Fruit fly (Drosophila melanogaster) whole organism, embryonic: Measurements from ENCODE around the gene CG2854.

ENCODE experiments used
- CG10431 ChIP-seq: fragments of 200-800 bp; sonication (Bioruptor generic); optimal IDR thresholded peaks from 3 replicates; lab custom pipeline; 2018; ENCODE audit warnings: missing biosample characterization, mild to moderate bottlenecking, missing genetic modification characterization
- CG10565 ChIP-seq: fragments of 200-800 bp; sonication (Bioruptor generic); optimal IDR thresholded peaks from 3 replicates; lab custom pipeline; 2016; ENCODE audit warnings: missing biosample characterization, mild to moderate bottlenecking, missing genetic modification characterization
- CG10654 ChIP-seq: fragments of 200-800 bp; sonication (Bioruptor generic); optimal IDR thresholded peaks from 2 replicates; lab custom pipeline; 2016; ENCODE audit warnings: missing biosample characterization, missing genetic modification characterization
- CG10959 ChIP-seq: fragments of 200-800 bp; sonication (Bioruptor generic); IDR thresholded peaks from 2 replicates; pipeline ENCODE4 v1.3.6; 2022; ENCODE audit warnings: missing biosample characterization, missing genetic modification characterization
- CG11398 ChIP-seq: fragments of 200-800 bp; sonication (Bioruptor generic); optimal IDR thresholded peaks from 2 replicates; lab custom pipeline; 2016; ENCODE audit warnings: missing biosample characterization, missing genetic modification characterization
- CG12155 ChIP-seq: fragments of 200-800 bp; sonication (Bioruptor generic); optimal IDR thresholded peaks from 3 replicates; lab custom pipeline; 2016; ENCODE audit warnings: missing biosample characterization, missing genetic modification characterization
- CG12942 ChIP-seq: fragments of 200-800 bp; sonication (Bioruptor generic); optimal IDR thresholded peaks from 3 replicates; lab custom pipeline; 2016; ENCODE audit warnings: missing biosample characterization, missing genetic modification characterization
- CG13296 ChIP-seq: fragments of 200-800 bp; sonication (Bioruptor generic); optimal IDR thresholded peaks from 3 replicates; lab custom pipeline; 2018; ENCODE audit warnings: missing biosample characterization, mild to moderate bottlenecking, missing genetic modification characterization
- CG14667 ChIP-seq: fragments of 200-800 bp; sonication (Bioruptor generic); IDR thresholded peaks from 2 replicates; pipeline ENCODE4 v1.3.6; 2022; ENCODE audit warnings: missing biosample characterization, missing genetic modification characterization
- CG14965 ChIP-seq: fragments of 200-800 bp; sonication (Bioruptor generic); optimal IDR thresholded peaks from 2 replicates; lab custom pipeline; 2016; ENCODE audit warnings: missing biosample characterization, missing genetic modification characterization, borderline replicate concordance
- CG15269 ChIP-seq: fragments of 200-800 bp; sonication (Bioruptor generic); optimal IDR thresholded peaks from 2 replicates; lab custom pipeline; 2018; ENCODE audit warnings: missing biosample characterization, mild to moderate bottlenecking, missing genetic modification characterization, moderate library complexity
- CG15479 ChIP-seq: fragments of 200-800 bp; sonication (Bioruptor generic); optimal IDR thresholded peaks from 3 replicates; lab custom pipeline; 2019; ENCODE audit warnings: missing biosample characterization, mild to moderate bottlenecking, missing genetic modification characterization, moderate library complexity
- CG16863 ChIP-seq: fragments of 200-800 bp; sonication (Bioruptor generic); optimal IDR thresholded peaks from 3 replicates; lab custom pipeline; 2016; ENCODE audit warnings: missing biosample characterization, missing genetic modification characterization
- CG17328 ChIP-seq: fragments of 200-800 bp; sonication (Bioruptor generic); IDR thresholded peaks from 2 replicates; pipeline ENCODE4 v1.3.6; 2022; ENCODE audit warnings: missing biosample characterization, missing genetic modification characterization
- CG2202 ChIP-seq: fragments of 200-800 bp; sonication (Bioruptor generic); optimal IDR thresholded peaks from 2 replicates; lab custom pipeline; 2018; ENCODE audit warnings: missing biosample characterization, mild to moderate bottlenecking, missing genetic modification characterization
- CG2875 ChIP-seq: fragments of 200-800 bp; sonication (Bioruptor generic); optimal IDR thresholded peaks from 2 replicates; lab custom pipeline; 2017; ENCODE audit warnings: missing biosample characterization, mild to moderate bottlenecking, missing genetic modification characterization, missing genetic modification reagents
- CG31224 ChIP-seq: fragments of 200-800 bp; sonication (Bioruptor generic); IDR thresholded peaks from 2 replicates; pipeline ENCODE4 v1.3.6; 2022; ENCODE audit warnings: missing biosample characterization, missing genetic modification characterization
- CG31365 ChIP-seq: fragments of 200-800 bp; sonication (Bioruptor generic); optimal IDR thresholded peaks from 2 replicates; lab custom pipeline; 2018; ENCODE audit warnings: missing biosample characterization, mild to moderate bottlenecking, missing genetic modification characterization
- CG4854 ChIP-seq: fragments of 200-800 bp; sonication (Bioruptor generic); optimal IDR thresholded peaks from 2 replicates; lab custom pipeline; 2016; ENCODE audit warnings: missing biosample characterization, missing genetic modification characterization, inconsistent platforms
- CG7786 ChIP-seq: fragments of 200-800 bp; sonication (Bioruptor generic); optimal IDR thresholded peaks from 2 replicates; lab custom pipeline; 2016; ENCODE audit warnings: missing biosample characterization, missing genetic modification characterization
- Camta ChIP-seq: fragments of 200-800 bp; sonication (Bioruptor generic); optimal IDR thresholded peaks from 2 replicates; lab custom pipeline; 2016; ENCODE audit warnings: missing biosample characterization, missing genetic modification characterization
- Dll ChIP-seq: fragments of 200-800 bp; sonication (Bioruptor generic); IDR thresholded peaks from 4 replicates; pipeline ENCODE4 v1.3.6; 2022; ENCODE audit warnings: missing biosample characterization, missing genetic modification characterization; ENCODE audit not compliant: partially characterized antibody
- HLH3B ChIP-seq: fragments of 200-800 bp; sonication (Bioruptor generic); IDR thresholded peaks from 2 replicates; pipeline ENCODE4 v1.3.6; 2022; ENCODE audit warnings: missing biosample characterization, missing genetic modification characterization
- Hmr ChIP-seq: fragments of 200-800 bp; sonication (Bioruptor generic); optimal IDR thresholded peaks from 3 replicates; lab custom pipeline; 2017; ENCODE audit warnings: mild to moderate bottlenecking, missing biosample characterization, missing genetic modification reagents, missing genetic modification characterization
- Hr78 ChIP-seq, 2 experiments: fragments of 200-800 bp in 1 of 2; fragments of >200 bp in 1 of 2; sonication (Bioruptor generic) in 1 of 2; optimal IDR thresholded peaks; 2 replicates each; lab custom pipeline; 2017 to 2019; ENCODE audit warnings: missing biosample characterization in 2 of 2, missing genetic modification characterization in 2 of 2, mild to moderate bottlenecking in 1 of 2, moderate library complexity in 1 of 2
- Meics ChIP-seq: fragments of 200-800 bp; sonication (Bioruptor generic); optimal IDR thresholded peaks from 2 replicates; lab custom pipeline; 2017; ENCODE audit warnings: missing biosample characterization, mild to moderate bottlenecking, missing genetic modification characterization
- NC2α ChIP-seq: fragments of 200-800 bp; sonication (Bioruptor generic); optimal IDR thresholded peaks from 2 replicates; lab custom pipeline; 2016; ENCODE audit warnings: missing biosample characterization, missing genetic modification characterization
- Optix ChIP-seq: fragments of 200-800 bp; sonication (Bioruptor generic); IDR thresholded peaks from 3 replicates; pipeline ENCODE4 v1.3.6; 2022; ENCODE audit warnings: missing biosample characterization, missing genetic modification characterization
- Poxn ChIP-seq: fragments of 200-800 bp; sonication (Bioruptor generic); IDR thresholded peaks from 2 replicates; pipeline ENCODE4 v1.3.6; 2022; ENCODE audit warnings: missing biosample characterization, missing genetic modification characterization
- Ssrp ChIP-seq: fragments of 200-800 bp; sonication (Bioruptor generic); optimal IDR thresholded peaks from 2 replicates; lab custom pipeline; 2018; ENCODE audit warnings: missing biosample characterization, mild to moderate bottlenecking, missing genetic modification characterization, moderate library complexity
- Taf1 ChIP-seq: fragments of 200-800 bp; sonication (Bioruptor generic); IDR thresholded peaks from 2 replicates; pipeline ENCODE4 v1.3.6; 2022; ENCODE audit warnings: missing biosample characterization, missing genetic modification characterization
- aop ChIP-seq: fragments of 200-800 bp; sonication (Bioruptor generic); IDR thresholded peaks from 2 replicates; pipeline ENCODE4 v1.3.6; 2022; ENCODE audit warnings: missing biosample characterization, missing genetic modification characterization
- bowl ChIP-seq: fragments of 200-800 bp; sonication (Bioruptor generic); IDR thresholded peaks from 2 replicates; pipeline ENCODE4 v1.3.6; 2022; ENCODE audit warnings: missing biosample characterization, missing genetic modification characterization
- cas ChIP-seq: fragments of 200-800 bp; sonication (Bioruptor generic); IDR thresholded peaks from 2 replicates; pipeline ENCODE4 v1.3.6; 2022; ENCODE audit warnings: missing biosample characterization, missing genetic modification characterization
- cg ChIP-seq: fragments of 200-800 bp; sonication (Bioruptor generic); optimal IDR thresholded peaks from 3 replicates; lab custom pipeline; 2019; ENCODE audit warnings: missing biosample characterization, mild to moderate bottlenecking, missing genetic modification characterization, moderate library complexity
- crc ChIP-seq: fragments of 200-800 bp; sonication (Bioruptor generic); optimal IDR thresholded peaks from 2 replicates; lab custom pipeline; 2016; ENCODE audit warnings: missing biosample characterization, missing genetic modification characterization
- dpn ChIP-seq, 2 experiments: fragments of 200-800 bp; sonication (Bioruptor generic); optimal IDR thresholded peaks; 3 replicates each; lab custom pipeline; 2016; ENCODE audit warnings: missing biosample characterization in 2 of 2, missing genetic modification characterization in 2 of 2
- fd96Cb ChIP-seq: fragments of 200-800 bp; sonication (Bioruptor generic); optimal IDR thresholded peaks from 2 replicates; lab custom pipeline; 2018; ENCODE audit warnings: missing biosample characterization, mild to moderate bottlenecking, missing genetic modification characterization, moderate library complexity
- hbn ChIP-seq: fragments of 200-800 bp; sonication (Bioruptor generic); IDR thresholded peaks from 2 replicates; pipeline ENCODE4 v1.3.6; 2022; ENCODE audit warnings: missing biosample characterization, missing genetic modification characterization; ENCODE audit not compliant: partially characterized antibody
- kay ChIP-seq: fragments of 200-800 bp; sonication (Bioruptor generic); optimal IDR thresholded peaks from 2 replicates; lab custom pipeline; 2016; ENCODE audit warnings: missing biosample characterization, missing genetic modification characterization
- pb ChIP-seq: fragments of 200-800 bp; sonication (Bioruptor generic); optimal IDR thresholded peaks from 3 replicates; lab custom pipeline; 2016; ENCODE audit warnings: missing biosample characterization, missing genetic modification characterization
- pho ChIP-seq: fragments of 200-800 bp; sonication (Bioruptor generic); optimal IDR thresholded peaks from 2 replicates; lab custom pipeline; 2016; ENCODE audit warnings: missing biosample characterization, missing genetic modification characterization
- pum ChIP-seq: fragments of 200-800 bp; sonication (Bioruptor generic); optimal IDR thresholded peaks from 2 replicates; lab custom pipeline; 2016; ENCODE audit warnings: missing biosample characterization, missing genetic modification characterization
- sim ChIP-seq: fragments of 200-800 bp; sonication (Bioruptor generic); IDR thresholded peaks from 2 replicates; pipeline ENCODE4 v1.3.6; 2022; ENCODE audit warnings: missing biosample characterization, missing genetic modification characterization
- sima ChIP-seq: fragments of 200-800 bp; sonication (Bioruptor generic); optimal IDR thresholded peaks from 2 replicates; lab custom pipeline; 2016; ENCODE audit warnings: missing biosample characterization, missing genetic modification characterization
- slp2 ChIP-seq: fragments of 200-800 bp; sonication (Bioruptor generic); optimal IDR thresholded peaks from 2 replicates; lab custom pipeline; 2016; ENCODE audit warnings: missing biosample characterization, missing genetic modification characterization
- tna ChIP-seq: fragments of 200-800 bp; sonication (Bioruptor generic); IDR thresholded peaks from 2 replicates; pipeline ENCODE4 v1.3.6; 2022; ENCODE audit warnings: missing biosample characterization, missing genetic modification characterization; ENCODE audit not compliant: partially characterized antibody
- ttk ChIP-seq: fragments of 200-800 bp; sonication (Bioruptor generic); IDR thresholded peaks from 2 replicates; pipeline ENCODE4 v2.1.2; 2022; ENCODE audit warnings: missing biosample characterization, missing genetic modification characterization
- wek ChIP-seq: fragments of 200-800 bp; sonication (Bioruptor generic); optimal IDR thresholded peaks from 3 replicates; lab custom pipeline; 2018; ENCODE audit warnings: missing biosample characterization, mild to moderate bottlenecking, missing genetic modification characterization, moderate library complexity
- yki ChIP-seq: fragments of >200 bp; optimal IDR thresholded peaks from 3 replicates; lab custom pipeline; 2018
- zfh1 ChIP-seq: fragments of 200-800 bp; sonication (Bioruptor generic); IDR thresholded peaks from 3 replicates; pipeline ENCODE4 v1.3.6; 2022; ENCODE audit warnings: missing biosample characterization, missing genetic modification characterization

CG2854 gene

DNA sequence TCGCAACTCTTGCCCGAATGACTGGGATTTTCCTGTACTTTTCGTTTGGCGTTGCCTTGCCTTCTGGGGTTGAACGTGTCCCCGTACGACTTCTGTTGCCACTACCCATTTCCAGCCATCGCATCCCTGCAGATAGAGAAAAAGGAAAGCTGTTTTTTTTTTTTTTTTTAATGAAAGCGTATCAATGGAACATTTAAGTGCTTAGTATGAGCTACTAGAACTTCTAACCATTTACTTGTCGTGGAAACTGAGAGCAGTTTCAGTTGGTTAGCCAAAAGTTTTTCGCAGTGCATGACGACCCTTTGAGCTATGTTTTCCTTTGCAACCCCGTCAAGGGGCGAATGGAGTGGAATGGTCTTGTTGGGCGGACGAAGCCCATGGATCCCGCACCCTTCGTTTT lies 2.4 kb downstream of the CG2854 start (continued):
- TF ChIP-seq CG16863 (GFP tag; lab: Kevin White, UChicago) (peak; percentile 87), sima (no peak), yki (lab: Kevin White, UChicago) (no peak), CG14667 (peak; percentile 69), Taf1 (no peak), CG10654 (GFP tag; lab: Kevin White, UChicago) (peak; percentile 54), pum (GFP tag; lab: Kevin White, UChicago) (peak; percentile 68), tna (GFP tag; lab: Robert Waterston, UW) (no peak), CG17328 (GFP tag; lab: Robert Waterston, UW) (peak; percentile 90), slp2 (GFP tag; lab: Kevin White, UChicago) (no peak), dpn (GFP tag; optimal IDR thresholded peaks at IDR 0.05; lab: Kevin White, UChicago) (peak; percentile 81 to 88), CG11398 (GFP tag; lab: Kevin White, UChicago) (peak; percentile 80), Dll (GFP tag; lab: Robert Waterston, UW) (no peak), Poxn (GFP tag; lab: Robert Waterston, UW) (0 out of 2 replicates have a peak, but pooled peaks have one; percentile 20), bowl (GFP tag; lab: Robert Waterston, UW) (no peak), CG15269 (tag; lab: Kevin White, UChicago) (peak; percentile 69), pho (GFP tag; lab: Kevin White, UChicago) (peak; percentile 72), sim (GFP tag; lab: Robert Waterston, UW) (peak; percentile 54; the same call in 1 of the 2 replicates), kay (GFP tag; lab: Kevin White, UChicago) (peak; percentile 31), pb (GFP tag; lab: Kevin White, UChicago) (peak; percentile 54), HLH3B (GFP tag; lab: Robert Waterston, UW) (peak; percentile 69), CG31365 (tag; lab: Kevin White, UChicago) (no peak), CG10431 (peak; percentile 15), Optix (GFP tag; lab: Robert Waterston, UW) (peak; percentile 75; the same call in 2 of the 3 replicates), Meics (GFP tag; lab: Kevin White, UChicago) (peak; percentile 48), NC2α (GFP tag; lab: Kevin White, UChicago) (peak; percentile 48), CG12942 (GFP tag; lab: Kevin White, UChicago) (peak; percentile 66), CG10959 (GFP tag; lab: Robert Waterston, UW) (peak; percentile 65), Hr78 (GFP tag; optimal IDR thresholded peaks at IDR 0.05; lab: Kevin White, UChicago) (no peak), CG13296 (GFP tag; lab: Kevin White, UChicago) (peak; percentile 24), Ssrp (tag; lab: Kevin White, UChicago) (peak; percentile 69), CG31224 (GFP tag; lab: Robert Waterston, UW) (peak; percentile 31; the same call in 1 of the 2 replicates), zfh1 (peak; percentile 76), hbn (GFP tag; lab: Robert Waterston, UW) (no peak), CG14965 (GFP tag; lab: Kevin White, UChicago) (no peak), crc (GFP tag; lab: Kevin White, UChicago) (peak; percentile 30), CG12155 (GFP tag; lab: Kevin White, UChicago) (peak; percentile 73), CG2875 (peak; percentile 62), cas (GFP tag; lab: Robert Waterston, UW) (no peak), CG4854 (GFP tag; lab: Kevin White, UChicago) (no peak), CG2202 (tag; lab: Kevin White, UChicago) (peak; percentile 56), wek (GFP tag; lab: Kevin White, UChicago) (no peak), CG15479 (GFP tag; lab: Kevin White, UChicago) (no peak), aop (GFP tag; lab: Robert Waterston, UW) (0 out of 2 replicates have a peak, but pooled peaks have one; percentile 24), ttk (GFP tag; lab: Robert Waterston, UW) (peak; percentile 78), cg (GFP tag; lab: Kevin White, UChicago) (no peak), CG7786 (GFP tag; lab: Kevin White, UChicago) (peak; percentile 82), fd96Cb (tag; lab: Kevin White, UChicago) (peak; percentile 48), Camta (GFP tag; lab: Kevin White, UChicago) (peak; percentile 64), CG10565 (no peak), Hmr (GFP tag; lab: Kevin White, UChicago) (peak; percentile 84)
